Fruit fly (Drosophila melanogaster): Measurements from ENCODE around the gene Sgs3.
A peak's percentile ranks its signal among the peaks of the same experiment; 100 is the strongest.

Sgs3 gene

DNA sequence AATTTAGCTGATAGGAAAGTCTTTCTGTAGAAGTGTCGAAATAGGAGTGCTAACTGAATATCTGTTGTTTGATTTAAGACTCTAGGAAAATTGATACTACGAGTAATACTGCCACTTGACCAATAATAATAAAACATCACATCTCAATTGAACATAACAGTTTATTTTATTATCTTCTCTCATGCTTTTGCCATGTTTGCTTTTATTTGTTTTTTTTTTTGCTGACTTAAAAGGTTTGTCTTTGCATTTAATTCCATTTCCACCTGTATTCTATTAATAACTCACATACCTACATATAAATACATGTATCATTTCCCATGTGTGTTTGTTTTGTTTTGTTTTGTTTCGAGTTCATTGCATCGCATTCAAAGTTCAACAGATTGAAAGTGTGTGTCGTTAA lies 10.6 kb downstream of the Sgs3 start, which contains the start of the genes CG11714 and Fuca:
Gene CG11714 (minus strand): TSS at position 101 of the 400 bp plus-strand sequence.
Gene Fuca (minus strand): TSS at position 101 of the 400 bp plus-strand sequence.
- TF ChIP-seq kay (GFP tag; ENCODE audit: borderline replicate concordance) (peak; percentile 82), tj (GFP tag; optimal IDR thresholded peaks at IDR 0.05) (peak; percentile 35), CG12768 (GFP tag; optimal IDR thresholded peaks at IDR 0.05) (no peak), CG11617 (GFP tag; optimal IDR thresholded peaks at IDR 0.05) (no peak)

- TF ChIP-seq Mnt (GFP tag; optimal IDR thresholded peaks at IDR 0.05) (no peak), CG11617 (GFP tag; optimal IDR thresholded peaks at IDR 0.05) (no peak), Hr96 (GFP tag; optimal IDR thresholded peaks at IDR 0.05) (no peak), Crg-1 (GFP tag; optimal IDR thresholded peaks at IDR 0.05) (peak; percentile 8), ovo (GFP tag; optimal IDR thresholded peaks at IDR 0.05) (no peak), kay (GFP tag; ENCODE audit: borderline replicate concordance) (no peak), bab1 (GFP tag; optimal IDR thresholded peaks at IDR 0.05) (peak; percentile 40)
Measured at dm6 chr3L:11523286-11523685, 11.3 kb downstream of the Sgs3 start.

DNA sequence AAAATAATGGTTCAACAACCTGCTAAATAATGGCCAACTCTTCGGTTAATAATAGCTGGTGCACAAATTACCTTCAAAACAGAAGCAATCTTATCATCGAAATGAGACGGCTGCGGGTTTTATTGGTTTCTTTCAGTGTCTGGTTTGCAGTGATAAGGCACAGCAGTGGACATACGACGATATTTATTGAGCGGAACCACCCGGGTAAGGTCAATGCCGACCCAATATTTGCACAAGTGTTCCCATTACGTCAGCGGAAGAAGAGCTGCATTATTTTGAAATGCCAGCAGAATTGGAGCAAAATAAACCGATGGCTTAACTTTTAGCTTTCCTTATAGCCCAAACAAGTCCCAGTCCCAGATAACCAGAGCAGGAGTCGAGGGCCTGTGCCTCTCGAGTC lies 13.7 kb downstream of the Sgs3 start:
- TF ChIP-seq CG7101 (tag; optimal IDR thresholded peaks at IDR 0.05) = no peak
- peak; percentile 61 for TF ChIP-seq kay (GFP tag; ENCODE audit: borderline replicate concordance)
- no peak for TF ChIP-seq cnc (optimal IDR thresholded peaks at IDR 0.05)
- no peak for TF ChIP-seq bab1 (GFP tag; optimal IDR thresholded peaks at IDR 0.05)
- no peak for TF ChIP-seq CG1620 (GFP tag; optimal IDR thresholded peaks at IDR 0.05)
- peak; percentile 20 for TF ChIP-seq tj (GFP tag; optimal IDR thresholded peaks at IDR 0.05)
- no peak for TF ChIP-seq CG5204 (GFP tag; optimal IDR thresholded peaks at IDR 0.05)
- TF ChIP-seq Crg-1 (GFP tag; optimal IDR thresholded peaks at IDR 0.05) = no peak
- TF ChIP-seq Hr96 (GFP tag; optimal IDR thresholded peaks at IDR 0.05) = no peak
- no peak for TF ChIP-seq pad (GFP tag; optimal IDR thresholded peaks at IDR 0.05)
- TF ChIP-seq Clk (GFP tag; optimal IDR thresholded peaks at IDR 0.05) = no peak
- no peak for TF ChIP-seq CG14711 (tag; optimal IDR thresholded peaks at IDR 0.05)
- peak; percentile 12 for TF ChIP-seq ovo (GFP tag; optimal IDR thresholded peaks at IDR 0.05)
- no peak for TF ChIP-seq toe (GFP tag; optimal IDR thresholded peaks at IDR 0.05)

DNA sequence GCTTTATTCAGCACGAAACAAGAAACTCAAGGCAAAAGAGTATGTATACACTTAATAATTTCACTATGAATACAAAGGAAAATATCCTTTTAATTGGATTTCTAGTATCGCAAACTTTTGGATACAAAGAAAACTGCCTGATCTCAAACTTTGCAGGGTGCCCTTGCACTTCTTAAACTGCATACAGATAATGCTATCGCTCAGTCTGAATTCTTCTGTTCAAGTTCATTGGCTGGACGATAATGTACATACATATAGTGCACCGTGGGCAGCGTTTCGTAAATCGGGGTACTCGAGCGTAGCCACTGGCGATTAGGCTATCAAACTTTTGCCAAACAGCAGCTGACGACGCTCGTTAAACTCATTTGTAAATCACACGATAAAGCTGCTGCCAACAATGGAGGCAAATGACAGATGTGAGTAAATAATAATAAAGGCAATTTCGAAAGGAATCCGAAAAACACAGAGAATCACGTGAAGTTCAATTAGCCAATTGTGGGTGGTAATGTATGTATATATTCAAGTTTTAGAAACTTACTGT lies 14.7 kb downstream of the Sgs3 start:
- TF ChIP-seq CG14711 (tag; optimal IDR thresholded peaks at IDR 0.05) (no peak), CG12768 (GFP tag; optimal IDR thresholded peaks at IDR 0.05) (peak; percentile 32), cic (GFP tag; optimal IDR thresholded peaks at IDR 0.05) (peak; percentile 64)

DNA sequence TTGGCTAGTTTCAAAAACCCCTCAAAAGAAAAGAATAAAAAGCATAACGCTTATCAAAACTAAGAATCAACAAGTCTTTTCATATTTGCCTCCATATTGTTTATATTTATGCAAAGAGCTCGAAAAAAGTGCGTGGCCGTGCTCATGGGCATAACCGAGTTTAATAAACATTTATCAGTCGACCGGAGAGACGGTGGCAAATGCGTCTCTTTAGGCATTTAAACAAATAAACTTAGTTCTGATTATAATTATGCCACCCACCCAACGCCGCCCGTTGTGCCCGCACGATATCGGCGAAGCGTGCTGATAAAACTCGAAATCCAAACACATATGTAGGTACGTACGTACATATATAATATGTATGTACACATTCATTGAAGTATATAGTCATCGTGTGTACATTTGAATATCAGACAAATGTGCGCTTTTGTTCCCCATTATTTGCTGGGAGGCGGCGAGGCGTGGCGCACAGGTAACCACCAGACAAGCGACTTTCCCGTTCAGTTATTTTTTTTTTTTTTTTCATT lies 16.4 kb downstream of the Sgs3 start:
- TF ChIP-seq toe (GFP tag; optimal IDR thresholded peaks at IDR 0.05) (no peak), tj (GFP tag; optimal IDR thresholded peaks at IDR 0.05) (no peak), CG33017 (tag; optimal IDR thresholded peaks at IDR 0.05) (peak; percentile 8), pad (GFP tag; optimal IDR thresholded peaks at IDR 0.05) (no peak), Hr96 (GFP tag; optimal IDR thresholded peaks at IDR 0.05) (no peak), cnc (optimal IDR thresholded peaks at IDR 0.05) (no peak), ovo (GFP tag; optimal IDR thresholded peaks at IDR 0.05) (peak; percentile 38), bab1 (GFP tag; optimal IDR thresholded peaks at IDR 0.05) (no peak), kay (GFP tag; ENCODE audit: borderline replicate concordance) (no peak), Clk (GFP tag; optimal IDR thresholded peaks at IDR 0.05) (no peak), CG12768 (GFP tag; optimal IDR thresholded peaks at IDR 0.05) (peak; percentile 46), CG11617 (GFP tag; optimal IDR thresholded peaks at IDR 0.05) (no peak), CG1620 (GFP tag; optimal IDR thresholded peaks at IDR 0.05) (no peak), CG14711 (tag; optimal IDR thresholded peaks at IDR 0.05) (no peak), CG7101 (tag; optimal IDR thresholded peaks at IDR 0.05) (peak; percentile 37), Crg-1 (GFP tag; optimal IDR thresholded peaks at IDR 0.05) (peak; percentile 39), Mnt (GFP tag; optimal IDR thresholded peaks at IDR 0.05) (peak; percentile 33), cic (GFP tag; optimal IDR thresholded peaks at IDR 0.05) (peak; percentile 57), CG5204 (GFP tag; optimal IDR thresholded peaks at IDR 0.05) (no peak), CG7045 (GFP tag; optimal IDR thresholded peaks at IDR 0.05) (peak; percentile 53)

- TF ChIP-seq kay (GFP tag; ENCODE audit: borderline replicate concordance) (no peak), toe (GFP tag; optimal IDR thresholded peaks at IDR 0.05) (no peak), Mnt (GFP tag; optimal IDR thresholded peaks at IDR 0.05) (no peak), Hr96 (GFP tag; optimal IDR thresholded peaks at IDR 0.05) (no peak), cic (GFP tag; optimal IDR thresholded peaks at IDR 0.05) (peak; percentile 43), CG5204 (GFP tag; optimal IDR thresholded peaks at IDR 0.05) (no peak), CG12768 (GFP tag; optimal IDR thresholded peaks at IDR 0.05) (no peak), CG7045 (GFP tag; optimal IDR thresholded peaks at IDR 0.05) (no peak)
Measured at dm6 chr3L:11529707-11530106, 17.7 kb downstream of the Sgs3 start.

- TF ChIP-seq CG7045 (GFP tag; optimal IDR thresholded peaks at IDR 0.05) = no peak
- no peak for TF ChIP-seq bab1 (GFP tag; optimal IDR thresholded peaks at IDR 0.05)
- TF ChIP-seq Clk (GFP tag; optimal IDR thresholded peaks at IDR 0.05) = no peak
- TF ChIP-seq CG14711 (tag; optimal IDR thresholded peaks at IDR 0.05) = no peak
- no peak for TF ChIP-seq Mnt (GFP tag; optimal IDR thresholded peaks at IDR 0.05)
- TF ChIP-seq Hr96 (GFP tag; optimal IDR thresholded peaks at IDR 0.05) = no peak
- no peak for TF ChIP-seq toe (GFP tag; optimal IDR thresholded peaks at IDR 0.05)
- no peak for TF ChIP-seq CG12768 (GFP tag; optimal IDR thresholded peaks at IDR 0.05)
- TF ChIP-seq cic (GFP tag; optimal IDR thresholded peaks at IDR 0.05) = no peak
- no peak for TF ChIP-seq CG33017 (tag; optimal IDR thresholded peaks at IDR 0.05)
- TF ChIP-seq ovo (GFP tag; optimal IDR thresholded peaks at IDR 0.05) = no peak
- no peak for TF ChIP-seq CG5204 (GFP tag; optimal IDR thresholded peaks at IDR 0.05)
- TF ChIP-seq CG1620 (GFP tag; optimal IDR thresholded peaks at IDR 0.05) = no peak
- TF ChIP-seq tj (GFP tag; optimal IDR thresholded peaks at IDR 0.05) = no peak
Measured at dm6 chr3L:11530370-11530769, 18.3 kb downstream of the Sgs3 start.

Data from whole organism, adult.